Comparison of ENCODE assay signal across 5 fruit fly cellular contexts in the genomic region with DNA sequence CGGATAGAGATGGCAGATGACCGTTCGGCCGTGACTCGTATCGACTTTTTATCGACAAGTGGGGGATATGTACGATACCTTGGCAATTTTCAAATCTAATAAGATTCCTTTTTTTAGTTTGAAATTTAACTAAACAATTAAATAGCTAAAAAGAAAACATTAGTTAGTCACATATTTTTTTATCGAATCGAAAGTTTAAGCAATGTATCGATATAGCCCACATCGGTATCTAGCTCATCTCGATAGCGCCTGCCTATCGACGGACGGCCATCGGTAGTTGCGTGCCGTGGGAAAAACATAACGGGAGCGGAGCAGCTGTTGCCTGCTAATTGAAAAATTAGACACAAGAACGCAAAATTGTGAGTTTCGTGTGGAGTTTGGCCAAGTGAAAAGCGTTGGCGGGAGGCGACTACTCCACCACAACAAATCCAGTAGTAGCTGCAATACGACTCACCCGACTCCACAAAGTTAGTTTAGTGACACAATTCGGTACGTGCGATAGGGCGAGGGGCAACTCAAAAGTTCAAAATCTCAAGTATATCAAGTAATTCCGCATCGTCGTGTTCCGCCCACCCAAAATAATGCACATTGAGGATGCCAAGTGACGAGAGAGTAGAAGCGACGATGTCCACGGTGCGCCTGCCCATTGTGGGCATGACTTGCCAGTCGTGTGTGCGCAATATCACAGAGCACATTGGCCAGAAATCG.
A peak's percentile ranks its signal among the peaks of the same experiment; 100 is the strongest.
TF ChIP-seq lines count a peak whose summit lies in the region.

TSS of gene CG10347 (minus strand) at position 174 of the 708 bp plus-strand sequence.
TSS of gene ATP7 (plus strand) at position 265 of the 708 bp plus-strand sequence.

- no peak for TF ChIP-seq CTCF in whole organism, embryonic (GFP tag; optimal IDR thresholded peaks at IDR 0.05; lab: Kevin White, UChicago)

TF ChIP-seq in whole organism, adult, 20 proteins besides CTCF, POLR2A, EP300 and RAD21 (continues in another document):
- TF ChIP-seq cnc (optimal IDR thresholded peaks at IDR 0.05; lab: Kevin White, UChicago), result peak in 1 of 2 experiments; percentile 44
- no peak for TF ChIP-seq Clk (GFP tag; optimal IDR thresholded peaks at IDR 0.05; lab: Kevin White, UChicago)
- peak; percentile 35 for TF ChIP-seq pad (GFP tag; optimal IDR thresholded peaks at IDR 0.05; lab: Kevin White, UChicago)
- TF ChIP-seq cic (GFP tag; optimal IDR thresholded peaks at IDR 0.05; lab: Kevin White, UChicago), result no peak
- TF ChIP-seq kay (GFP tag; lab: Kevin White, UChicago; ENCODE audit: borderline replicate concordance), result no peak
- no peak for TF ChIP-seq CG12768 (GFP tag; optimal IDR thresholded peaks at IDR 0.05; lab: Kevin White, UChicago)
- no peak for TF ChIP-seq CG33017 (tag; optimal IDR thresholded peaks at IDR 0.05; lab: Kevin White, UChicago)
- no peak for TF ChIP-seq CG7045 (GFP tag; optimal IDR thresholded peaks at IDR 0.05; lab: Kevin White, UChicago)
- peak; percentile 90 for TF ChIP-seq ovo (GFP tag; optimal IDR thresholded peaks at IDR 0.05; lab: Kevin White, UChicago)
- peak; percentile 27 for TF ChIP-seq Crg-1 (GFP tag; optimal IDR thresholded peaks at IDR 0.05; lab: Kevin White, UChicago)
- TF ChIP-seq bab1 (GFP tag; optimal IDR thresholded peaks at IDR 0.05; lab: Kevin White, UChicago), result peak; percentile 77
- TF ChIP-seq toe (GFP tag; optimal IDR thresholded peaks at IDR 0.05; lab: Kevin White, UChicago), result peak; percentile 47
- TF ChIP-seq CG1620 (GFP tag; optimal IDR thresholded peaks at IDR 0.05; lab: Kevin White, UChicago), result peak; percentile 55
- TF ChIP-seq tj (GFP tag; optimal IDR thresholded peaks at IDR 0.05; lab: Kevin White, UChicago), result peak; percentile 32
- TF ChIP-seq CG11617 (GFP tag; optimal IDR thresholded peaks at IDR 0.05; lab: Kevin White, UChicago), result peak; percentile 61
- TF ChIP-seq CG7101 (tag; optimal IDR thresholded peaks at IDR 0.05; lab: Kevin White, UChicago), result peak; percentile 41

TF ChIP-seq in whole organism, embryonic, 481 proteins besides CTCF, POLR2A, EP300 and RAD21 (continues in another document):
- TF ChIP-seq ewg (GFP tag; optimal IDR thresholded peaks at IDR 0.05; lab: Kevin White, UChicago), result peak; percentile 15
- no peak for TF ChIP-seq dm (GFP tag; optimal IDR thresholded peaks at IDR 0.05; lab: Kevin White, UChicago)
- TF ChIP-seq sens-2 (GFP tag; IDR thresholded peaks at IDR 0.05; lab: Robert Waterston, UW), result no peak
- no peak for TF ChIP-seq CG16815 (GFP tag; optimal IDR thresholded peaks at IDR 0.05; lab: Kevin White, UChicago)
- peak; percentile 60 for TF ChIP-seq Hmr (GFP tag; optimal IDR thresholded peaks at IDR 0.05; lab: Kevin White, UChicago)
- no peak for TF ChIP-seq crc (GFP tag; optimal IDR thresholded peaks at IDR 0.05; lab: Kevin White, UChicago)
- TF ChIP-seq CG7372 (GFP tag; IDR thresholded peaks at IDR 0.05; lab: Robert Waterston, UW), result no peak
- TF ChIP-seq CG10959 (GFP tag; IDR thresholded peaks at IDR 0.05; lab: Robert Waterston, UW), result no peak
- no peak for TF ChIP-seq odd (GFP tag; optimal IDR thresholded peaks at IDR 0.05; lab: Kevin White, UChicago)
- TF ChIP-seq pnt (GFP tag; optimal IDR thresholded peaks at IDR 0.05; lab: Kevin White, UChicago), result peak; percentile 17
- no peak for TF ChIP-seq onecut (GFP tag; IDR thresholded peaks at IDR 0.05; lab: Robert Waterston, UW)
- TF ChIP-seq sens (GFP tag; lab: Kevin White, UChicago), result peak; percentile 90
- TF ChIP-seq CG13287 (GFP tag; IDR thresholded peaks at IDR 0.05; lab: Robert Waterston, UW; ENCODE audit: partially characterized antibody), result peak; percentile 96
- TF ChIP-seq CG2678 (tag; optimal IDR thresholded peaks at IDR 0.05; lab: Kevin White, UChicago), result peak; percentile 43
- peak; percentile 26 for TF ChIP-seq CG13775 (GFP tag; optimal IDR thresholded peaks at IDR 0.05; lab: Kevin White, UChicago)
- peak; percentile 38 for TF ChIP-seq phol (tag; optimal IDR thresholded peaks at IDR 0.05; lab: Kevin White, UChicago)
- peak; percentile 26 for TF ChIP-seq Max (GFP tag; optimal IDR thresholded peaks at IDR 0.05; lab: Kevin White, UChicago)

TF ChIP-seq in whole organism, prepupa, 60 proteins besides CTCF, POLR2A, EP300 and RAD21 (continues in another document):
- TF ChIP-seq Blimp-1 (GFP tag; optimal IDR thresholded peaks at IDR 0.05; lab: Kevin White, UChicago) (no peak), ss (GFP tag; optimal IDR thresholded peaks at IDR 0.05; lab: Kevin White, UChicago) (peak; percentile 25 to 57), CG32006 (GFP tag; optimal IDR thresholded peaks at IDR 0.05; lab: Kevin White, UChicago) (no peak), CG8632 (GFP tag; optimal IDR thresholded peaks at IDR 0.05; lab: Kevin White, UChicago) (no peak), CG15336 (GFP tag; IDR thresholded peaks at IDR 0.05; lab: Robert Waterston, UW) (peak; percentile 13; the same call in 1 of the 2 replicates), CG11762 (GFP tag; optimal IDR thresholded peaks at IDR 0.05; lab: Kevin White, UChicago; ENCODE audit: insufficient read depth) (no peak), CG31627 (GFP tag; optimal IDR thresholded peaks at IDR 0.05; lab: Kevin White, UChicago) (peak; percentile 21), Lpt (GFP tag; optimal IDR thresholded peaks at IDR 0.05; lab: Kevin White, UChicago) (no peak), CG34406 (GFP tag; optimal IDR thresholded peaks at IDR 0.05; lab: Kevin White, UChicago) (no peak), CG10631 (GFP tag; optimal IDR thresholded peaks at IDR 0.05; lab: Kevin White, UChicago) (peak; percentile 13), topi (GFP tag; optimal IDR thresholded peaks at IDR 0.05; lab: Kevin White, UChicago) (peak; percentile 37), fd85E (GFP tag; optimal IDR thresholded peaks at IDR 0.05; lab: Kevin White, UChicago) (no peak), pdm3 (GFP tag; optimal IDR thresholded peaks at IDR 0.05; lab: Kevin White, UChicago) (peak; percentile 3), achi (GFP tag; optimal IDR thresholded peaks at IDR 0.05; lab: Kevin White, UChicago) (peak; percentile 29), Ets21C (GFP tag; optimal IDR thresholded peaks at IDR 0.05; lab: Kevin White, UChicago) (peak; percentile 7), Gug (GFP tag; IDR thresholded peaks at IDR 0.05; lab: Robert Waterston, UW) (no peak), Met (GFP tag; optimal IDR thresholded peaks at IDR 0.05; lab: Kevin White, UChicago) (peak; percentile 38)

TF ChIP-seq in whole organism, pupa, 21 proteins besides CTCF, POLR2A, EP300 and RAD21:
- peak; percentile 27 for TF ChIP-seq Pif1A (GFP tag; optimal IDR thresholded peaks at IDR 0.05; lab: Kevin White, UChicago)
- TF ChIP-seq Pif1B (GFP tag; optimal IDR thresholded peaks at IDR 0.05; lab: Kevin White, UChicago), result no peak
- no peak for TF ChIP-seq CG13204 (GFP tag; optimal IDR thresholded peaks at IDR 0.05; lab: Kevin White, UChicago)
- TF ChIP-seq Snoo (tag; optimal IDR thresholded peaks at IDR 0.05; lab: Kevin White, UChicago), result peak; percentile 2
- TF ChIP-seq EcR (GFP tag; optimal IDR thresholded peaks at IDR 0.05; lab: Kevin White, UChicago), result no peak
- no peak for TF ChIP-seq CG9948 (tag; optimal IDR thresholded peaks at IDR 0.05; lab: Kevin White, UChicago)
- TF ChIP-seq rn (GFP tag; IDR thresholded peaks at IDR 0.05; lab: Robert Waterston, UW), result no peak
- no peak for TF ChIP-seq CG8301 (tag; optimal IDR thresholded peaks at IDR 0.05; lab: Kevin White, UChicago)
- TF ChIP-seq gl (tag; optimal IDR thresholded peaks at IDR 0.05; lab: Kevin White, UChicago), result no peak
- 0 out of 2 replicates have a peak, but pooled peaks have one; percentile 7 for TF ChIP-seq CG32121 (GFP tag; IDR thresholded peaks at IDR 0.05; lab: Robert Waterston, UW)

TF ChIP-seq in whole organism, wandering third instar larva, 38 proteins besides CTCF, POLR2A, EP300 and RAD21:
- TF ChIP-seq ey (GFP tag; optimal IDR thresholded peaks at IDR 0.05; lab: Kevin White, UChicago) (peak; percentile 27), sv (GFP tag; optimal IDR thresholded peaks at IDR 0.05; lab: Kevin White, UChicago) (peak; percentile 22), HLH106 (tag; optimal IDR thresholded peaks at IDR 0.05; lab: Kevin White, UChicago) (peak; percentile 23), Hr83 (GFP tag; optimal IDR thresholded peaks at IDR 0.05; lab: Kevin White, UChicago; ENCODE audit: poor library complexity, severe bottlenecking) (no peak), fru (GFP tag; optimal IDR thresholded peaks at IDR 0.05; lab: Kevin White, UChicago) (no peak), br (GFP tag; optimal IDR thresholded peaks at IDR 0.05; lab: Kevin White, UChicago) (peak; percentile 45), Rel (GFP tag; optimal IDR thresholded peaks at IDR 0.05; lab: Kevin White, UChicago) (no peak), Rel (tag; optimal IDR thresholded peaks at IDR 0.05; lab: Kevin White, UChicago) (peak; percentile 95), dsf (GFP tag; optimal IDR thresholded peaks at IDR 0.05; lab: Kevin White, UChicago; ENCODE audit: borderline replicate concordance) (peak; percentile 20), lola (GFP tag; optimal IDR thresholded peaks at IDR 0.05; lab: Kevin White, UChicago) (no peak), Jra (GFP tag; optimal IDR thresholded peaks at IDR 0.05; lab: Kevin White, UChicago) (peak; percentile 75), h (GFP tag; optimal IDR thresholded peaks at IDR 0.05; lab: Kevin White, UChicago) (peak; percentile 61), foxo (GFP tag; optimal IDR thresholded peaks at IDR 0.05; lab: Kevin White, UChicago) (peak in 1 of 2 experiments; percentile 43), sage (GFP tag; optimal IDR thresholded peaks at IDR 0.05; lab: Kevin White, UChicago) (no peak), woc (GFP tag; optimal IDR thresholded peaks at IDR 0.05; lab: Kevin White, UChicago) (peak; percentile 11), psq (GFP tag; optimal IDR thresholded peaks at IDR 0.05; lab: Kevin White, UChicago) (peak; percentile 12), Sp1 (GFP tag; optimal IDR thresholded peaks at IDR 0.05; lab: Kevin White, UChicago) (peak; percentile 37), Hnf4 (GFP tag; optimal IDR thresholded peaks at IDR 0.05; lab: Kevin White, UChicago) (peak; percentile 68)
